Worm (Caenorhabditis elegans) whole organism, L4 larva: ENCODE results near the gene B0228.9.

Source experiments
- F37D6.2 ChIP-seq: sonication (generic microtip); optimal IDR thresholded peaks from 2 replicates; lab custom pipeline; 2016; ENCODE audit warnings: mild to moderate bottlenecking, missing genetic modification characterization, missing compliant biosample characterization
- F44E2.7 ChIP-seq: fragments of 200-800 bp; sonication (Bioruptor generic); IDR thresholded peaks from 2 replicates; pipeline ENCODE4 v2.1.2; 2022; ENCODE audit warnings: missing genetic modification characterization, missing compliant biosample characterization
- F49E8.2 ChIP-seq: sonication (generic microtip); optimal IDR thresholded peaks from 2 replicates; lab custom pipeline; 2016; ENCODE audit warnings: missing compliant biosample characterization, mild to moderate bottlenecking, missing genetic modification characterization, borderline replicate concordance
- R02D3.7 ChIP-seq: fragments of 150-350 bp; sonication (generic microtip); optimal IDR thresholded peaks from 3 replicates; lab custom pipeline; 2014; ENCODE audit warnings: missing biosample characterization, missing genetic modification characterization
- T26A8.4 ChIP-seq: fragments of 200-800 bp; sonication (Bioruptor generic); IDR thresholded peaks from 2 replicates; pipeline ENCODE4 v1.3.6; 2022; ENCODE audit warnings: missing genetic modification characterization, missing compliant biosample characterization
- ZK546.5 ChIP-seq, 2 experiments: sonication (generic microtip); optimal IDR thresholded peaks; 2 replicates each; lab custom pipeline; 2017; ENCODE audit warnings: missing biosample characterization in 2 of 2, missing genetic modification characterization in 2 of 2
- aha-1 ChIP-seq: fragments of 150-350 bp; peaks from one replicate; lab custom pipeline; 2014; ENCODE audit warnings: missing biosample characterization, missing genetic modification characterization
- arid-1 ChIP-seq: fragments of 200-800 bp; sonication (Bioruptor generic); conservative IDR thresholded peaks from 2 replicates; pipeline ENCODE4 v1.3.6; 2022; ENCODE audit warnings: missing genetic modification reagents, missing genetic modification characterization, missing compliant biosample characterization
- ceh-44 ChIP-seq: fragments of 200-800 bp; sonication (Bioruptor generic); IDR thresholded peaks from 2 replicates; pipeline ENCODE4 v1.3.6; 2022; ENCODE audit warnings: missing genetic modification reagents, missing genetic modification characterization, missing compliant biosample characterization
- ceh-62 ChIP-seq: sonication (generic microtip); optimal IDR thresholded peaks from 2 replicates; lab custom pipeline; 2017; ENCODE audit warnings: missing biosample characterization, missing genetic modification characterization
- ces-1 ChIP-seq: fragments of 150-350 bp; sonication (generic microtip); optimal IDR thresholded peaks from 4 replicates; lab custom pipeline; 2014; ENCODE audit warnings: missing biosample characterization, missing genetic modification reagents, missing genetic modification characterization
- cey-2 ChIP-seq: sonication (generic microtip); optimal IDR thresholded peaks from 3 replicates; lab custom pipeline; 2017; ENCODE audit warnings: missing genetic modification characterization, mild to moderate bottlenecking, missing compliant biosample characterization, antibody characterized with exemption, borderline replicate concordance; ENCODE audit not compliant: insufficient read depth
- ctbp-1 ChIP-seq: fragments of 200-800 bp; sonication (Bioruptor generic); IDR thresholded peaks from 2 replicates; pipeline ENCODE4 v1.3.6; 2022; ENCODE audit warnings: missing genetic modification reagents, missing genetic modification characterization, missing compliant biosample characterization
- dmd-9 ChIP-seq: fragments of 200-800 bp; sonication (Bioruptor generic); IDR thresholded peaks from 2 replicates; pipeline ENCODE4 v1.3.6; 2022; ENCODE audit warnings: missing genetic modification reagents, missing genetic modification characterization, missing compliant biosample characterization
- dve-1 ChIP-seq: sonication (generic microtip); optimal IDR thresholded peaks from 2 replicates; lab custom pipeline; 2017; ENCODE audit warnings: antibody characterized with exemption, mild to moderate bottlenecking, missing genetic modification characterization, missing compliant biosample characterization; ENCODE audit not compliant: insufficient read depth
- fkh-10 ChIP-seq: fragments of 150-350 bp; optimal IDR thresholded peaks from 2 replicates; lab custom pipeline; 2014; ENCODE audit warnings: missing biosample characterization, missing genetic modification reagents, missing genetic modification characterization
- hlh-11 ChIP-seq: fragments of 200-800 bp; sonication (Bioruptor generic); optimal IDR thresholded peaks from 2 replicates; lab custom pipeline; 2018; ENCODE audit warnings: mild to moderate bottlenecking, missing genetic modification characterization, missing compliant biosample characterization
- hlh-30 ChIP-seq: sonication (generic microtip); optimal IDR thresholded peaks from 2 replicates; lab custom pipeline; 2017; ENCODE audit warnings: antibody characterized with exemption, mild to moderate bottlenecking, missing genetic modification characterization, missing compliant biosample characterization; ENCODE audit not compliant: insufficient read depth
- hmg-1.1 ChIP-seq: fragments of 200-800 bp; sonication (Bioruptor generic); IDR thresholded peaks from 2 replicates; pipeline ENCODE4 v1.3.6; 2022; ENCODE audit warnings: missing genetic modification reagents, missing genetic modification characterization, missing compliant biosample characterization
- lin-15B ChIP-seq: fragments of 150-350 bp; sonication (generic microtip); optimal IDR thresholded peaks from 3 replicates; lab custom pipeline; 2014; ENCODE audit warnings: missing biosample characterization, missing genetic modification characterization
- lin-29 ChIP-seq: fragments of 200-800 bp; sonication (Bioruptor generic); IDR thresholded peaks from 2 replicates; pipeline ENCODE4 v1.3.6; 2022; ENCODE audit warnings: missing genetic modification reagents, missing genetic modification characterization, missing compliant biosample characterization
- lin-38 ChIP-seq: fragments of 200-800 bp; sonication (Bioruptor generic); IDR thresholded peaks from 2 replicates; pipeline ENCODE4 v1.3.6; 2022; ENCODE audit warnings: missing genetic modification reagents, missing genetic modification characterization, missing compliant biosample characterization
- lin-39 ChIP-seq: fragments of 150-350 bp; optimal IDR thresholded peaks from 2 replicates; lab custom pipeline; 2014; ENCODE audit warnings: missing biosample characterization, missing genetic modification reagents, missing genetic modification characterization
- lsy-2 ChIP-seq, 2 experiments: fragments of 150-350 bp in 1 of 2; sonication (generic microtip) in 1 of 2; optimal IDR thresholded peaks; 2 replicates each; lab custom pipeline; 2014 to 2017; ENCODE audit warnings: missing biosample characterization in 2 of 2, missing genetic modification characterization in 2 of 2
- madf-9 ChIP-seq: fragments of 200-800 bp; sonication (Bioruptor generic); conservative IDR thresholded peaks from 2 replicates; pipeline ENCODE4 v1.3.6; 2022; ENCODE audit warnings: missing genetic modification reagents, missing genetic modification characterization, missing compliant biosample characterization
- mep-1 ChIP-seq: fragments of 150-350 bp; sonication (generic microtip); optimal IDR thresholded peaks from 3 replicates; lab custom pipeline; 2014; ENCODE audit warnings: missing biosample characterization, missing genetic modification characterization
- mes-2 ChIP-seq: sonication (generic microtip); optimal IDR thresholded peaks from 2 replicates; lab custom pipeline; 2016; ENCODE audit warnings: missing genotype, mild to moderate bottlenecking, missing genetic modification characterization, missing compliant biosample characterization; ENCODE audit not compliant: poor library complexity, severe bottlenecking
- nhr-237 ChIP-seq: sonication (generic microtip); optimal IDR thresholded peaks from 2 replicates; lab custom pipeline; 2017; ENCODE audit warnings: missing biosample characterization, missing genetic modification characterization
- nhr-28 ChIP-seq: fragments of 150-350 bp; optimal IDR thresholded peaks from 2 replicates; lab custom pipeline; 2014; ENCODE audit warnings: missing biosample characterization, missing genetic modification characterization
- nhr-42 ChIP-seq: fragments of 200-800 bp; sonication (Bioruptor generic); IDR thresholded peaks from 2 replicates; pipeline ENCODE4 v1.3.6; 2022; ENCODE audit warnings: missing genetic modification characterization, missing compliant biosample characterization
- nhr-48 ChIP-seq: sonication (generic microtip); optimal IDR thresholded peaks from 2 replicates; lab custom pipeline; 2016; ENCODE audit warnings: mild to moderate bottlenecking, missing genetic modification characterization, missing compliant biosample characterization
- nhr-6 ChIP-seq: fragments of 150-350 bp; optimal IDR thresholded peaks from 2 replicates; lab custom pipeline; 2014; ENCODE audit warnings: missing biosample characterization, missing genetic modification characterization
- rbr-2 ChIP-seq: sonication (generic microtip); optimal IDR thresholded peaks from 2 replicates; lab custom pipeline; 2016; ENCODE audit warnings: missing genotype, missing genetic modification characterization, missing compliant biosample characterization
- sdz-12 ChIP-seq: fragments of 200-800 bp; sonication (Bioruptor generic); optimal IDR thresholded peaks from 2 replicates; lab custom pipeline; 2018; ENCODE audit warnings: mild to moderate bottlenecking, missing genetic modification characterization, missing compliant biosample characterization
- set-16 ChIP-seq: fragments of 200-800 bp; sonication (Bioruptor generic); IDR thresholded peaks from 2 replicates; pipeline ENCODE4 v1.3.6; 2022; ENCODE audit warnings: missing genetic modification reagents, missing genetic modification characterization, missing compliant biosample characterization
- snpc-1.2 ChIP-seq: fragments of 200-800 bp; sonication (Bioruptor generic); IDR thresholded peaks from 2 replicates; pipeline ENCODE4 v1.3.6; 2022; ENCODE audit warnings: missing genetic modification reagents, missing genetic modification characterization, missing compliant biosample characterization
- snpc-4 ChIP-seq: fragments of 150-350 bp; optimal IDR thresholded peaks from 2 replicates; lab custom pipeline; 2014; ENCODE audit warnings: missing biosample characterization, missing genetic modification characterization
- spr-3 ChIP-seq: fragments of 200-800 bp; sonication (Bioruptor generic); optimal IDR thresholded peaks from 2 replicates; lab custom pipeline; 2018; ENCODE audit warnings: mild to moderate bottlenecking, missing genetic modification characterization, missing compliant biosample characterization
- tag-97 ChIP-seq: fragments of 200-800 bp; sonication (Bioruptor generic); IDR thresholded peaks from 2 replicates; pipeline ENCODE4 v1.3.6; 2022; ENCODE audit warnings: missing genetic modification characterization, missing compliant biosample characterization
- unc-62 ChIP-seq, 3 experiments: fragments of 150-350 bp in 1 of 3; sonication (generic microtip); optimal IDR thresholded peaks in 2 of 3; peaks in 1 of 3; 1 replicate in 1 of 3; 2 replicates in 2 of 3; lab custom pipeline; 2014 to 2017; ENCODE audit warnings: missing biosample characterization in 3 of 3, missing genetic modification characterization in 3 of 3, missing genetic modification reagents in 3 of 3, missing genotype in 1 of 3
- zfp-2 ChIP-seq: sonication (generic microtip); optimal IDR thresholded peaks from 2 replicates; lab custom pipeline; 2016; ENCODE audit warnings: mild to moderate bottlenecking, missing genetic modification characterization, missing compliant biosample characterization
- zfp-3 ChIP-seq: fragments of 200-800 bp; sonication (Bioruptor generic); conservative IDR thresholded peaks from 2 replicates; pipeline ENCODE4 v1.3.6; 2022; ENCODE audit warnings: missing genetic modification reagents, missing genetic modification characterization, missing compliant biosample characterization
- zip-2 ChIP-seq: fragments of 150-350 bp; optimal IDR thresholded peaks from 2 replicates; lab custom pipeline; 2014; ENCODE audit warnings: missing biosample characterization, missing genetic modification characterization

The B0228.9 gene

DNA sequence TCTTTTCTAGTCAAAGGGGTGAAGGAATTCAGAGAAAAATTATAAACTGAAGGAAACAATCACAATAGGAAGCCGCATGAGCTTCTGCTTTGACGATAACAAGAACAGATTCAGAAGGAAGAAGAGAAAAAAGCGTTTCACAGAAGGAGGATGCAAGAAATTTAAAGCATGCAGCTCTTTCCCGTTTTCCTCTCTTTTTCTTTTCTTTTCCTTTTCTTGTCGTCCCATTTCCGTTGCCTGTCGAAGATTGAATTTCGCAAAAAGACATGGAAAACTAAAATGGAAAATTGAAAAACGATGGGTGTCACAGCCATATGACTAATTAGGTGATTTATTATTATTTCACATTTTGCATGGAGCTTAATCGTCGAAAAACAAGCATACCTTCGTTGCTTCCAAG, 47.4 kb downstream of the B0228.9 start:
- no peak for TF ChIP-seq mes-2 (tag; lab: Kevin White, UChicago)
- no peak for TF ChIP-seq arid-1 (GFP tag; lab: Robert Waterston, UW)
- no peak for TF ChIP-seq lin-29 (GFP tag; lab: Robert Waterston, UW)
- TF ChIP-seq hmg-1.1 (GFP tag; lab: Robert Waterston, UW), result no peak
- TF ChIP-seq lsy-2 (tag; optimal IDR thresholded peaks at IDR 0.05; lab: Kevin White, UChicago), result no peak
- no peak for TF ChIP-seq snpc-1.2 (GFP tag; lab: Robert Waterston, UW)
- TF ChIP-seq T26A8.4 (GFP tag; lab: Robert Waterston, UW), result no peak
- no peak for TF ChIP-seq nhr-6
- no peak for TF ChIP-seq spr-3 (GFP tag; lab: Kevin White, UChicago)
- TF ChIP-seq dmd-9 (GFP tag; lab: Robert Waterston, UW), result no peak
- no peak for TF ChIP-seq nhr-28 (tag; lab: Kevin White, UChicago)
- no peak for TF ChIP-seq cey-2
- TF ChIP-seq dve-1 (tag; lab: Kevin White, UChicago), result no peak
- no peak for TF ChIP-seq tag-97 (GFP tag; lab: Robert Waterston, UW)
- 0 out of 2 replicates have a peak, but pooled peaks have one; percentile 48 for TF ChIP-seq ctbp-1 (GFP tag; lab: Robert Waterston, UW)
- TF ChIP-seq nhr-237 (tag; lab: Kevin White, UChicago), result no peak
- TF ChIP-seq zip-2 (tag; lab: Kevin White, UChicago), result no peak
- TF ChIP-seq F37D6.2 (tag; lab: Kevin White, UChicago), result peak; percentile 5
- TF ChIP-seq nhr-42 (GFP tag; lab: Robert Waterston, UW), result no peak
- no peak for TF ChIP-seq sdz-12 (GFP tag; lab: Kevin White, UChicago)
- no peak for TF ChIP-seq ZK546.5 (tag; optimal IDR thresholded peaks at IDR 0.05; lab: Kevin White, UChicago)
- TF ChIP-seq rbr-2 (tag; lab: Kevin White, UChicago), result no peak
- no peak for TF ChIP-seq nhr-48 (tag; lab: Kevin White, UChicago)
- no peak for TF ChIP-seq mep-1 (tag; lab: Kevin White, UChicago)
- TF ChIP-seq aha-1, result peak; percentile 86
- TF ChIP-seq lin-39 (tag; lab: Kevin White, UChicago), result no peak
- TF ChIP-seq zfp-2 (tag; lab: Kevin White, UChicago), result no peak
- TF ChIP-seq F44E2.7 (GFP tag; lab: Robert Waterston, UW), result no peak
- peak in 1 of 2 experiments; percentile 87 for TF ChIP-seq unc-62 (GFP tag; optimal IDR thresholded peaks at IDR 0.05 in 1 of 2; lab: Kevin White, UChicago)
- no peak for TF ChIP-seq unc-62 (tag; optimal IDR thresholded peaks at IDR 0.05; lab: Kevin White, UChicago)
- TF ChIP-seq snpc-4, result no peak
- TF ChIP-seq hlh-11, result no peak
- TF ChIP-seq zfp-3 (GFP tag; lab: Robert Waterston, UW), result no peak
- TF ChIP-seq lin-15B (tag; lab: Kevin White, UChicago), result no peak
- peak; percentile 82 for TF ChIP-seq fkh-10 (GFP tag; lab: Kevin White, UChicago)
- no peak for TF ChIP-seq madf-9 (GFP tag; lab: Robert Waterston, UW)
- peak; percentile 42 for TF ChIP-seq ces-1
- TF ChIP-seq F49E8.2 (tag; lab: Kevin White, UChicago), result no peak
- TF ChIP-seq R02D3.7 (tag; lab: Kevin White, UChicago), result no peak
- no peak for TF ChIP-seq ceh-62 (tag; lab: Kevin White, UChicago)
- TF ChIP-seq lin-38 (GFP tag; lab: Robert Waterston, UW), result no peak
- TF ChIP-seq hlh-30 (tag; lab: Kevin White, UChicago), result no peak
- no peak for TF ChIP-seq ceh-44 (GFP tag; lab: Robert Waterston, UW)
- TF ChIP-seq set-16 (GFP tag; lab: Robert Waterston, UW), result no peak; the same call in 1 of the 2 replicates
